Fruit fly (Drosophila melanogaster): ENCODE data around the gene Arp5.
A peak's percentile ranks its signal among the peaks of the same experiment; 100 is the strongest.

Gene Arp5

dm6 chr3R:18185385-18185784 is at the start of gene Arp5, which contains the start of gene CG7208:
Arp5 (plus strand) TSS chr3R:18185498.
CG7208 (minus strand) TSS chr3R:18185715.
- TF ChIP-seq psq (optimal IDR thresholded peaks at IDR 0.05): peak; percentile 42
- TF ChIP-seq Myc (optimal IDR thresholded peaks at IDR 0.05): no peak

dm6 chr3R:18144853-18145252 is 40.4 kb upstream of the Arp5 start:
- no peak for TF ChIP-seq ttk (optimal IDR thresholded peaks at IDR 0.05)
- no peak for TF ChIP-seq h (optimal IDR thresholded peaks at IDR 0.05)
- TF ChIP-seq insv (optimal IDR thresholded peaks at IDR 0.05): no peak
- no peak for TF ChIP-seq Sin3A (optimal IDR thresholded peaks at IDR 0.05)
- no peak for TF ChIP-seq Myc (optimal IDR thresholded peaks at IDR 0.05)
- TF ChIP-seq psq (optimal IDR thresholded peaks at IDR 0.05): no peak

- TF ChIP-seq h (optimal IDR thresholded peaks at IDR 0.05) (no peak), Sin3A (optimal IDR thresholded peaks at IDR 0.05) (no peak), ttk (optimal IDR thresholded peaks at IDR 0.05) (no peak), Myc (optimal IDR thresholded peaks at IDR 0.05) (no peak), psq (optimal IDR thresholded peaks at IDR 0.05) (no peak), insv (optimal IDR thresholded peaks at IDR 0.05) (no peak)
These were observed 38.7 kb upstream of the Arp5 start for dm6 chr3R:18146629-18147028.

dm6 chr3R:18151820-18152219 is 33.5 kb upstream of the Arp5 start, which contains the start of gene CG14316:
CG14316 (plus strand) TSS chr3R:18152120.
- TF ChIP-seq ttk (optimal IDR thresholded peaks at IDR 0.05) (no peak), Sin3A (optimal IDR thresholded peaks at IDR 0.05) (no peak), h (optimal IDR thresholded peaks at IDR 0.05) (no peak), psq (optimal IDR thresholded peaks at IDR 0.05) (no peak), insv (optimal IDR thresholded peaks at IDR 0.05) (no peak), Myc (optimal IDR thresholded peaks at IDR 0.05) (no peak)

- TF ChIP-seq insv (optimal IDR thresholded peaks at IDR 0.05) (no peak), psq (optimal IDR thresholded peaks at IDR 0.05) (no peak)
These were observed 31.6 kb upstream of the Arp5 start for dm6 chr3R:18153698-18154097.

- no peak for TF ChIP-seq Myc (optimal IDR thresholded peaks at IDR 0.05)
- no peak for TF ChIP-seq h (optimal IDR thresholded peaks at IDR 0.05)
- TF ChIP-seq ttk (optimal IDR thresholded peaks at IDR 0.05): no peak
- TF ChIP-seq psq (optimal IDR thresholded peaks at IDR 0.05): no peak
- TF ChIP-seq insv (optimal IDR thresholded peaks at IDR 0.05): no peak
- no peak for TF ChIP-seq Sin3A (optimal IDR thresholded peaks at IDR 0.05)
These were observed 28.7 kb upstream of the Arp5 start for dm6 chr3R:18156608-18157007.

dm6 chr3R:18157459-18157858 is 27.8 kb upstream of the Arp5 start:
- TF ChIP-seq Sin3A (optimal IDR thresholded peaks at IDR 0.05): no peak
- no peak for TF ChIP-seq insv (optimal IDR thresholded peaks at IDR 0.05)
- no peak for TF ChIP-seq ttk (optimal IDR thresholded peaks at IDR 0.05)
- no peak for TF ChIP-seq h (optimal IDR thresholded peaks at IDR 0.05)
- TF ChIP-seq Myc (optimal IDR thresholded peaks at IDR 0.05): no peak
- TF ChIP-seq psq (optimal IDR thresholded peaks at IDR 0.05): no peak

dm6 chr3R:18158401-18158800 is 26.9 kb upstream of the Arp5 start, which contains the start of gene CG14315:
CG14315 (plus strand) TSS chr3R:18158701.
- TF ChIP-seq ttk (optimal IDR thresholded peaks at IDR 0.05) (no peak), psq (optimal IDR thresholded peaks at IDR 0.05) (no peak), Sin3A (optimal IDR thresholded peaks at IDR 0.05) (no peak), h (optimal IDR thresholded peaks at IDR 0.05) (no peak), insv (optimal IDR thresholded peaks at IDR 0.05) (no peak), Myc (optimal IDR thresholded peaks at IDR 0.05) (no peak)

dm6 chr3R:18160165-18160814 is 25.0 kb upstream of the Arp5 start:
- TF ChIP-seq Myc (optimal IDR thresholded peaks at IDR 0.05): no peak
- no peak for TF ChIP-seq Sin3A (optimal IDR thresholded peaks at IDR 0.05)
- TF ChIP-seq psq (optimal IDR thresholded peaks at IDR 0.05): no peak
- TF ChIP-seq h (optimal IDR thresholded peaks at IDR 0.05): no peak

dm6 chr3R:18164052-18164722 is 21.1 kb upstream of the Arp5 start, which contains the start of the genes CG7218 and Cbp20:
CG7218 (minus strand) TSS chr3R:18164397.
Cbp20 (plus strand) TSS chr3R:18164661.
- no peak for TF ChIP-seq Myc (optimal IDR thresholded peaks at IDR 0.05)
- no peak for TF ChIP-seq insv (optimal IDR thresholded peaks at IDR 0.05)
- no peak for TF ChIP-seq ttk (optimal IDR thresholded peaks at IDR 0.05)
- TF ChIP-seq h (optimal IDR thresholded peaks at IDR 0.05): no peak
- TF ChIP-seq psq (optimal IDR thresholded peaks at IDR 0.05): no peak
- no peak for TF ChIP-seq Sin3A (optimal IDR thresholded peaks at IDR 0.05)

dm6 chr3R:18166261-18166720 is 19.0 kb upstream of the Arp5 start:
- no peak for TF ChIP-seq psq (optimal IDR thresholded peaks at IDR 0.05)
- TF ChIP-seq Sin3A (optimal IDR thresholded peaks at IDR 0.05): no peak
- no peak for TF ChIP-seq ttk (optimal IDR thresholded peaks at IDR 0.05)
- no peak for TF ChIP-seq Myc (optimal IDR thresholded peaks at IDR 0.05)
- TF ChIP-seq insv (optimal IDR thresholded peaks at IDR 0.05): no peak
- no peak for TF ChIP-seq h (optimal IDR thresholded peaks at IDR 0.05)

dm6 chr3R:18167173-18167415 is 18.2 kb upstream of the Arp5 start, which contains the start of the genes CG7215 and Prx5:
CG7215 (minus strand) TSS chr3R:18167273.
Prx5 (minus strand) TSS chr3R:18167273.
- no peak for TF ChIP-seq insv (optimal IDR thresholded peaks at IDR 0.05)
- no peak for TF ChIP-seq Sin3A (optimal IDR thresholded peaks at IDR 0.05)
- no peak for TF ChIP-seq h (optimal IDR thresholded peaks at IDR 0.05)
- no peak for TF ChIP-seq ttk (optimal IDR thresholded peaks at IDR 0.05)
- no peak for TF ChIP-seq Myc (optimal IDR thresholded peaks at IDR 0.05)

Data from Kc167 (cell line).